Worm (Caenorhabditis elegans) whole organism, mixed stage, embryonic: ENCODE measurements around the gene sre-6.

Experiments used
- M03D4.4 ChIP-seq: sonication (generic microtip); optimal IDR thresholded peaks from 2 replicates; lab custom pipeline; 2017; ENCODE audit warnings: mild to moderate bottlenecking, missing genetic modification characterization, missing compliant biosample characterization
- bed-3 ChIP-seq: fragments of 200-800 bp; sonication (Bioruptor generic); optimal IDR thresholded peaks from 3 replicates; lab custom pipeline; 2018; ENCODE audit warnings: mild to moderate bottlenecking, missing genetic modification characterization, moderate library complexity, missing compliant biosample characterization
- blmp-1 ChIP-seq: fragments of 150-350 bp; optimal IDR thresholded peaks from 2 replicates; lab custom pipeline; 2014; ENCODE audit warnings: missing biosample characterization, missing genetic modification characterization
- ceh-39 ChIP-seq: fragments of 150-350 bp; optimal IDR thresholded peaks from 2 replicates; lab custom pipeline; 2014; ENCODE audit warnings: missing biosample characterization, missing genetic modification characterization
- ceh-43 ChIP-seq: fragments of 200-800 bp; sonication (Bioruptor generic); optimal IDR thresholded peaks from 2 replicates; lab custom pipeline; 2018; ENCODE audit warnings: mild to moderate bottlenecking, missing genetic modification characterization, moderate library complexity, missing compliant biosample characterization
- ceh-83 ChIP-seq: fragments of 200-800 bp; sonication (Bioruptor generic); optimal IDR thresholded peaks from 2 replicates; lab custom pipeline; 2018; ENCODE audit warnings: mild to moderate bottlenecking, missing genetic modification characterization, missing compliant biosample characterization
- ces-1 ChIP-seq: fragments of 150-350 bp; optimal IDR thresholded peaks from 2 replicates; lab custom pipeline; 2014; ENCODE audit warnings: missing biosample characterization, missing genetic modification reagents, missing genetic modification characterization
- cnd-1 ChIP-seq: fragments of 200-800 bp; sonication (Bioruptor generic); optimal IDR thresholded peaks from 2 replicates; lab custom pipeline; 2018; ENCODE audit warnings: mild to moderate bottlenecking, missing genetic modification characterization, missing compliant biosample characterization
- drap-1 ChIP-seq: fragments of 200-800 bp; sonication (Bioruptor generic); optimal IDR thresholded peaks from 3 replicates; lab custom pipeline; 2018; ENCODE audit warnings: mild to moderate bottlenecking, missing genetic modification characterization, missing compliant biosample characterization
- elt-1 ChIP-seq: sonication (generic microtip); optimal IDR thresholded peaks from 2 replicates; lab custom pipeline; 2017; ENCODE audit warnings: missing genetic modification characterization, mild to moderate bottlenecking, missing compliant biosample characterization, antibody characterized with exemption, moderate library complexity, borderline replicate concordance; ENCODE audit not compliant: insufficient read depth
- elt-3 ChIP-seq: fragments of 150-350 bp; optimal IDR thresholded peaks from 2 replicates; lab custom pipeline; 2014; ENCODE audit warnings: missing biosample characterization, missing genetic modification characterization
- flh-1 ChIP-seq: fragments of 200-800 bp; sonication (Bioruptor generic); optimal IDR thresholded peaks from 2 replicates; lab custom pipeline; 2018; ENCODE audit warnings: mild to moderate bottlenecking, missing genetic modification characterization, moderate library complexity, missing compliant biosample characterization
- ham-2 ChIP-seq: fragments of 200-800 bp; sonication (Bioruptor generic); optimal IDR thresholded peaks from 2 replicates; lab custom pipeline; 2018; ENCODE audit warnings: mild to moderate bottlenecking, missing genetic modification characterization, missing compliant biosample characterization
- hlh-1 ChIP-seq: fragments of 150-350 bp; optimal IDR thresholded peaks from 2 replicates; lab custom pipeline; 2014; ENCODE audit warnings: missing biosample characterization, missing genetic modification reagents, missing genetic modification characterization
- lin-13 ChIP-seq: fragments of 150-350 bp; optimal IDR thresholded peaks from 2 replicates; lab custom pipeline; 2014; ENCODE audit warnings: missing biosample characterization, missing genetic modification characterization
- lin-32 ChIP-seq: fragments of 200-800 bp; sonication (Bioruptor generic); optimal IDR thresholded peaks from 2 replicates; lab custom pipeline; 2018; ENCODE audit warnings: mild to moderate bottlenecking, missing genetic modification characterization, missing compliant biosample characterization
- lsy-2 ChIP-seq: fragments of 150-350 bp; optimal IDR thresholded peaks from 2 replicates; lab custom pipeline; 2014; ENCODE audit warnings: missing biosample characterization, missing genetic modification characterization
- mab-5 ChIP-seq: fragments of 150-350 bp; optimal IDR thresholded peaks from 2 replicates; lab custom pipeline; 2014; ENCODE audit warnings: missing biosample characterization, missing genetic modification characterization
- mep-1 ChIP-seq: fragments of 150-350 bp; optimal IDR thresholded peaks from 2 replicates; lab custom pipeline; 2017; ENCODE audit warnings: missing biosample characterization, missing genetic modification reagents, missing genetic modification characterization, inconsistent platforms
- mls-2 ChIP-seq: sonication (generic microtip); optimal IDR thresholded peaks from 2 replicates; lab custom pipeline; 2016; ENCODE audit warnings: mild to moderate bottlenecking, missing genetic modification characterization, moderate library complexity, missing compliant biosample characterization
- nhr-12 ChIP-seq: fragments of 150-350 bp; optimal IDR thresholded peaks from 2 replicates; lab custom pipeline; 2014; ENCODE audit warnings: missing biosample characterization, missing genetic modification characterization
- nhr-2 ChIP-seq: fragments of 150-350 bp; optimal IDR thresholded peaks from 2 replicates; lab custom pipeline; 2014; ENCODE audit warnings: missing biosample characterization, missing genetic modification characterization
- nhr-237 ChIP-seq: fragments of 150-350 bp; optimal IDR thresholded peaks from 2 replicates; lab custom pipeline; 2014; ENCODE audit warnings: missing biosample characterization, missing genetic modification characterization
- nhr-28 ChIP-seq: fragments of 150-350 bp; optimal IDR thresholded peaks from 2 replicates; lab custom pipeline; 2014; ENCODE audit warnings: missing biosample characterization, missing genetic modification characterization
- nhr-76 ChIP-seq: sonication (generic microtip); optimal IDR thresholded peaks from 2 replicates; lab custom pipeline; 2017; ENCODE audit warnings: missing biosample characterization, missing genetic modification characterization
- pha-4 ChIP-seq: fragments of 150-350 bp; optimal IDR thresholded peaks from 2 replicates; lab custom pipeline; 2018; ENCODE audit warnings: missing biosample characterization, missing genetic modification reagents, missing genetic modification characterization
- sem-2 ChIP-seq: fragments of 200-800 bp; sonication (Bioruptor generic); optimal IDR thresholded peaks from 2 replicates; lab custom pipeline; 2018; ENCODE audit warnings: mild to moderate bottlenecking, missing genetic modification characterization, missing compliant biosample characterization
- snpc-4 ChIP-seq: fragments of 150-350 bp; optimal IDR thresholded peaks from 2 replicates; lab custom pipeline; 2014; ENCODE audit warnings: missing biosample characterization, missing genetic modification characterization
- sptf-1 ChIP-seq: sonication (generic microtip); optimal IDR thresholded peaks from 2 replicates; lab custom pipeline; 2017; ENCODE audit warnings: mild to moderate bottlenecking, missing genetic modification characterization, moderate library complexity, missing compliant biosample characterization
- tbx-8 ChIP-seq: fragments of 200-800 bp; sonication (Bioruptor generic); optimal IDR thresholded peaks from 2 replicates; lab custom pipeline; 2018; ENCODE audit warnings: mild to moderate bottlenecking, missing genetic modification characterization, moderate library complexity, missing compliant biosample characterization
- unc-120 ChIP-seq: sonication (generic microtip); optimal IDR thresholded peaks from 2 replicates; lab custom pipeline; 2017; ENCODE audit warnings: missing genetic modification characterization, missing compliant biosample characterization; ENCODE audit not compliant: poor library complexity, severe bottlenecking
- unc-39 ChIP-seq: fragments of 150-350 bp; optimal IDR thresholded peaks from 2 replicates; lab custom pipeline; 2014; ENCODE audit warnings: missing biosample characterization, missing genetic modification characterization
- unc-62 ChIP-seq: fragments of 150-350 bp; optimal IDR thresholded peaks from 2 replicates; lab custom pipeline; 2014; ENCODE audit warnings: missing biosample characterization, missing genetic modification reagents, missing genetic modification characterization
- zip-8 ChIP-seq: fragments of 150-350 bp; optimal IDR thresholded peaks from 2 replicates; lab custom pipeline; 2014; ENCODE audit warnings: missing biosample characterization, missing genetic modification characterization
- ztf-11 ChIP-seq: fragments of 150-350 bp; optimal IDR thresholded peaks from 2 replicates; lab custom pipeline; 2014; ENCODE audit warnings: missing biosample characterization, missing genetic modification characterization

Gene sre-6

ce11 chrV:10720303-10720847 lies 42.2 kb downstream of the sre-6 start:
- TF ChIP-seq M03D4.4 (tag; lab: Kevin White, UChicago) (no peak), drap-1 (GFP tag; lab: Kevin White, UChicago) (no peak), pha-4 (tag; lab: Kevin White, UChicago) (no peak), unc-120 (no peak), mep-1 (tag; lab: Kevin White, UChicago) (no peak), flh-1 (GFP tag; lab: Kevin White, UChicago) (no peak), ham-2 (GFP tag; lab: Kevin White, UChicago) (no peak), mab-5 (tag; lab: Kevin White, UChicago) (peak; percentile 65), cnd-1 (tag; lab: Kevin White, UChicago) (no peak), unc-62 (GFP tag; lab: Kevin White, UChicago) (peak; percentile 82), lin-32 (GFP tag; lab: Kevin White, UChicago) (no peak), ceh-39 (tag; lab: Kevin White, UChicago) (no peak), ztf-11 (tag; lab: Kevin White, UChicago) (no peak), hlh-1 (tag; lab: Kevin White, UChicago) (peak; percentile 98), bed-3 (GFP tag; lab: Kevin White, UChicago) (no peak), elt-1 (tag; lab: Kevin White, UChicago) (peak; percentile 68), sptf-1 (tag; lab: Kevin White, UChicago) (no peak), zip-8 (no peak), nhr-237 (no peak), nhr-2 (peak; percentile 79), nhr-12 (tag; lab: Kevin White, UChicago) (no peak), lsy-2 (no peak), elt-3 (tag; lab: Kevin White, UChicago) (no peak), nhr-28 (tag; lab: Kevin White, UChicago) (no peak), ceh-43 (GFP tag; lab: Kevin White, UChicago) (no peak), unc-39 (tag; lab: Kevin White, UChicago) (no peak), snpc-4 (tag; lab: Kevin White, UChicago) (no peak), ceh-83 (GFP tag; lab: Kevin White, UChicago) (no peak), nhr-76 (tag; lab: Kevin White, UChicago) (no peak), mls-2 (tag; lab: Kevin White, UChicago) (no peak), lin-13 (no peak), blmp-1 (tag; lab: Kevin White, UChicago) (no peak), tbx-8 (GFP tag; lab: Kevin White, UChicago) (no peak), ces-1 (GFP tag; lab: Kevin White, UChicago) (peak; percentile 16), sem-2 (no peak)

ce11 chrV:10719833-10720170 lies 42.8 kb downstream of the sre-6 start:
- TF ChIP-seq hlh-1 (tag; lab: Kevin White, UChicago) (peak; percentile 29), M03D4.4 (tag; lab: Kevin White, UChicago) (no peak), flh-1 (GFP tag; lab: Kevin White, UChicago) (no peak), snpc-4 (tag; lab: Kevin White, UChicago) (no peak), mls-2 (tag; lab: Kevin White, UChicago) (no peak), drap-1 (GFP tag; lab: Kevin White, UChicago) (no peak), ham-2 (GFP tag; lab: Kevin White, UChicago) (peak; percentile 39)
- TF ChIP-seq, all 35 proteins: peak for 2

ce11 chrV:10719019-10719832 lies 43.4 kb downstream of the sre-6 start:
- TF ChIP-seq hlh-1 (tag; lab: Kevin White, UChicago) (peak; percentile 22), unc-120 (peak; percentile 52), elt-1 (tag; lab: Kevin White, UChicago) (no peak)
